Fruit fly (Drosophila melanogaster): ENCODE results near the gene fusl.

DNA sequence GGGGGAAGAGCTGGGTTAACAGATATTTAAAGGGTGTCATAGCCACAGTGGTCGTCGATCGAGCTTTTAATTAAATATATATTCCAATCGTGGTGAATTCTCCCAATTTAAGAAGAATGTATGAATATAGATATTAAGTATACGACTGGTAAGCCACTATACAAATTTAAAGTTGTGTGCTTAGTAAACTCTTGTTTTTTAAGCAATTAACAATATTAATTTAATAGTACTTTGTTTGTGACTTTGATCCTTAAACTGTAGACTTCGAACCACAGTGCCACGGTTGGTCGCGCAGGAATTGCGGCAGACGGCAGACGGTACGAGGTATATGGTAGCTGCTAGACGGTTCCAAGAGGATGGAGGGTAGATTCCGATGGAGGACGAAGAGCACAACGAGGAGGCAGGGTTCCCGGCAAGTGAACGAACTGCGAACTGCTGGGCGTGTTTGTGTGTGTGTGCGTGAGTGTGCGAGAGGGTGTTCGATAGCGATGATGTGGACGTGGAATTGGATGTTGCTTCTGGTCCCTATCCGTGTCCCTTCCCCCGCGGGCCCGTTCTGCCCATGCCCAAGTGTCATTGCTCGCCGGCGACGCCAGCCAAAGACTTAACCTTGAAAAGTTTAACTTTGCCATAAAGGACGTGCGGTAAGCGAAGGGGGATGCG is 50.1 kb downstream of the fusl start:
- TF ChIP-seq CG4496 (GFP tag; IDR thresholded peaks at IDR 0.05) (peak; percentile 73), CG12605 (GFP tag; IDR thresholded peaks at IDR 0.05) (peak; percentile 76), CG32121 (GFP tag; IDR thresholded peaks at IDR 0.05) (no peak), Ets98B (GFP tag; IDR thresholded peaks at IDR 0.05) (no peak), gl (tag; optimal IDR thresholded peaks at IDR 0.05) (peak; percentile 88), CG9948 (tag; optimal IDR thresholded peaks at IDR 0.05) (peak; percentile 96), Pif1B (GFP tag; optimal IDR thresholded peaks at IDR 0.05) (peak; percentile 75), CG15710 (tag; optimal IDR thresholded peaks at IDR 0.05) (peak; percentile 98)
